Worm (Caenorhabditis elegans): ENCODE measurements around the gene srh-185.
"Not testable (repeated sequence)": the region's sequence is repeated elsewhere in the genome, so short reads cannot be mapped to it uniquely, and the experiment has no call there.

Gene srh-185

DNA sequence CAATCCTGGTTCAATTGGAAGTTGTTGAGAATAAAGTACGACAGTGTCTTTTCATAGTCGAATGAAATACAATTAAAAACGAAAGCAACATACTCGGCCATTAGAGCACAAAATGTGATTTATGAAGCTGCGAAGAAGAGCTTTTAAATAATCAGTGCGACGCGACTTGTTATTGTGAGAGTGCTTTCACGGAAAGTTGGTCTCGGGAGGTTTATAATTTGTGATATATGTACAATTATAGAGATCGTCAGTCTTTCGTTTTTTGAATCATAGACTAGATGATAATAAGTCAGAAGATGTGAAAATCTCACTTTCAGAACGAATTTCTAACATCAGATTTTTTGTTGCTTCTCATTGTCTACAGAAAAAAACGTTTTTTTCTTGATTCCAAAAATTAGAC lies 4.0 kb upstream of the srh-185 start, which contains the start of gene srt-15:
Gene srt-15, minus strand, starts transcription at position 101 of the 400 bp plus-strand sequence.
- TF ChIP-seq akir-1 (GFP tag; optimal IDR thresholded peaks at IDR 0.05) (no peak), cebp-2 (GFP tag; IDR thresholded peaks at IDR 0.05) (no peak), aptf-3 (GFP tag; IDR thresholded peaks at IDR 0.05) (no peak), egl-18 (GFP tag; IDR thresholded peaks at IDR 0.05) (no peak), egl-44 (GFP tag; IDR thresholded peaks at IDR 0.05) (no peak), madf-8 (GFP tag; conservative IDR thresholded peaks at IDR 0.05) (no peak), nhr-179 (tag; optimal IDR thresholded peaks at IDR 0.05) (no peak), Y95B8A.8 (GFP tag; IDR thresholded peaks at IDR 0.05) (no peak), nfyb-1 (GFP tag; IDR thresholded peaks at IDR 0.05) (no peak)

- TF ChIP-seq pbrm-1 (GFP tag; IDR thresholded peaks at IDR 0.05); bed-2 (GFP tag; IDR thresholded peaks at IDR 0.05); ztf-26 (tag; optimal IDR thresholded peaks at IDR 0.05): not testable (repeated sequence)
Measured at ce11 chrV:3064418-3064817, 1.6 kb upstream of the srh-185 start, which contains the start of gene srt-16. TSS of gene srt-16 (minus strand) at chrV:3064518.

ce11 chrV:3069101-3069500 lies 3.1 kb downstream of the srh-185 start, which contains the start of gene str-40:
TSS of gene str-40 (minus strand) at chrV:3069201.
- TF ChIP-seq tlf-1 (GFP tag; optimal IDR thresholded peaks at IDR 0.05): no peak
- no peak for TF ChIP-seq T07F8.4 (tag; optimal IDR thresholded peaks at IDR 0.05)
- no peak for TF ChIP-seq unc-130 (GFP tag; optimal IDR thresholded peaks at IDR 0.05)
- no peak for TF ChIP-seq F23B12.7 (tag; optimal IDR thresholded peaks at IDR 0.05; ENCODE audit: insufficient read depth)
- no peak for TF ChIP-seq hrde-1 (tag; optimal IDR thresholded peaks at IDR 0.05; ENCODE audit: borderline replicate concordance)
- no peak for TF ChIP-seq zfh-2 (GFP tag; conservative IDR thresholded peaks at IDR 0.05)
- TF ChIP-seq C17E4.6 (GFP tag; IDR thresholded peaks at IDR 0.05): no peak
- no peak for TF ChIP-seq ceh-40 (GFP tag; IDR thresholded peaks at IDR 0.05)
- TF ChIP-seq F57A8.1 (GFP tag; optimal IDR thresholded peaks at IDR 0.05): no peak
- TF ChIP-seq madf-6 (GFP tag; IDR thresholded peaks at IDR 0.05): no peak
- no peak for TF ChIP-seq B0336.3 (GFP tag; IDR thresholded peaks at IDR 0.05)

DNA sequence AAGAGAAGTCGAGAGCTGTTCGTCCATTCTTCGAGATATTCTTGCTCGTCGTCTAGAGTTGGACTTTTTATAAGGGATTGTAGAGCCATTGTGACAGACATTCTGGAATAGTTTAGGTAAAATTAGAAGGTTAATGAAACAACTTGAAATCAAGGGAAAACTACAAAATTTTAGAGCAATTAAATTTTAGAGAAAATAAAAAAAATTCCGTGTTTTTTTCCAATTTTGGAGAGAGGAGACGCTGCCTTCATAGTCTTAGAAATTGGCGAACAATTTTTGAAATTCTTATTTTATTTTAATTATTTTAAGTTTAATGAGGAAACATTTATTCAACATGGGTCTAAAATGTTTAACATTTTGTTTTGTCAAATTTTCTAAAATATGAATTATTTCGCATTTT lies 5.5 kb downstream of the srh-185 start, which contains the start of gene C50H11.13:
Gene C50H11.13, minus strand, starts transcription at position 101 of the 400 bp plus-strand sequence.
- TF ChIP-seq hsf-1 (GFP tag; IDR thresholded peaks at IDR 0.05): no peak
- TF ChIP-seq somi-1 (GFP tag; optimal IDR thresholded peaks at IDR 0.05): no peak
- no peak for TF ChIP-seq akir-1 (GFP tag; optimal IDR thresholded peaks at IDR 0.05)
- TF ChIP-seq bed-2 (GFP tag; IDR thresholded peaks at IDR 0.05): no peak
- no peak for TF ChIP-seq nhr-90 (tag; optimal IDR thresholded peaks at IDR 0.05)
- no peak for TF ChIP-seq atf-7 (tag; optimal IDR thresholded peaks at IDR 0.05)
- TF ChIP-seq madf-6 (GFP tag; IDR thresholded peaks at IDR 0.05): no peak
- no peak for TF ChIP-seq ccch-3 (GFP tag; optimal IDR thresholded peaks at IDR 0.05)
- no peak for TF ChIP-seq zfh-2 (GFP tag; conservative IDR thresholded peaks at IDR 0.05)
- TF ChIP-seq him-1 (tag; optimal IDR thresholded peaks at IDR 0.05): no peak
- no peak for TF ChIP-seq sdz-38 (tag; optimal IDR thresholded peaks at IDR 0.05)
- no peak for TF ChIP-seq ceh-79 (tag; optimal IDR thresholded peaks at IDR 0.05)
- TF ChIP-seq nfya-1 (tag; optimal IDR thresholded peaks at IDR 0.05; ENCODE audit: borderline replicate concordance, insufficient read depth): no peak
- no peak for TF ChIP-seq nhr-27 (tag; optimal IDR thresholded peaks at IDR 0.05)
- no peak for TF ChIP-seq ztf-25 (GFP tag; IDR thresholded peaks at IDR 0.05)
- no peak for TF ChIP-seq lin-40 (tag; optimal IDR thresholded peaks at IDR 0.05)
- no peak for TF ChIP-seq egl-18 (GFP tag; IDR thresholded peaks at IDR 0.05)
- TF ChIP-seq ztf-22 (GFP tag; optimal IDR thresholded peaks at IDR 0.05): no peak

All from whole organism, young adult.